Fruit fly (Drosophila melanogaster): ENCODE results near the gene mIF2.

Gene mIF2

dm6 chr3R:28590462-28590861 is 45.8 kb upstream of the mIF2 start (continued):
- TF ChIP-seq ash1 (GFP tag; optimal IDR thresholded peaks at IDR 0.05) (no peak), CG10431 (GFP tag; optimal IDR thresholded peaks at IDR 0.05) (peak; percentile 42), p53 (GFP tag; optimal IDR thresholded peaks at IDR 0.05) (no peak), CG15479 (GFP tag; optimal IDR thresholded peaks at IDR 0.05) (no peak), CG31441 (GFP tag; IDR thresholded peaks at IDR 0.05) (peak; percentile 42; the same call in 1 of the 2 replicates), Vsx1 (GFP tag; optimal IDR thresholded peaks at IDR 0.05) (peak; percentile 76), Rfx (GFP tag; IDR thresholded peaks at IDR 0.05) (no peak; the same call in 1 of the 2 replicates), Lim3 (GFP tag; IDR thresholded peaks at IDR 0.05) (peak; percentile 53; the same call in 1 of the 2 replicates), zfh1 (GFP tag; IDR thresholded peaks at IDR 0.05) (peak; percentile 46; the same call in 2 of the 3 replicates), Nf-YA (GFP tag; IDR thresholded peaks at IDR 0.05) (no peak), Med (GFP tag) (peak; percentile 76), zfh2 (GFP tag; optimal IDR thresholded peaks at IDR 0.05) (no peak), HmgD (GFP tag; optimal IDR thresholded peaks at IDR 0.05) (no peak), stwl (tag; optimal IDR thresholded peaks at IDR 0.05) (no peak), eve (GFP tag; optimal IDR thresholded peaks at IDR 0.05) (no peak), CG8478 (optimal IDR thresholded peaks at IDR 0.05) (no peak), org-1 (GFP tag; optimal IDR thresholded peaks at IDR 0.05) (peak; percentile 47), sug (tag; optimal IDR thresholded peaks at IDR 0.05) (peak; percentile 75), CG6254 (GFP tag; optimal IDR thresholded peaks at IDR 0.05) (peak; percentile 68), CG12659 (GFP tag; optimal IDR thresholded peaks at IDR 0.05) (peak; percentile 18), kni (GFP tag; optimal IDR thresholded peaks at IDR 0.05) (peak; percentile 50), Hr3 (GFP tag; optimal IDR thresholded peaks at IDR 0.05) (no peak), CG6813 (GFP tag; optimal IDR thresholded peaks at IDR 0.05) (peak; percentile 74), Tbp (GFP tag; optimal IDR thresholded peaks at IDR 0.05) (no peak), Sox100B (GFP tag; optimal IDR thresholded peaks at IDR 0.05) (peak; percentile 66), CG2199 (GFP tag; IDR thresholded peaks at IDR 0.05) (peak; percentile 67; the same call in 1 of the 3 replicates), CG8359 (GFP tag; optimal IDR thresholded peaks at IDR 0.05; ENCODE audit: borderline replicate concordance) (peak; percentile 42), CG11696 (GFP tag; IDR thresholded peaks at IDR 0.05) (no peak), Doc3 (GFP tag; IDR thresholded peaks at IDR 0.05; ENCODE audit: partially characterized antibody) (no peak), yki (optimal IDR thresholded peaks at IDR 0.05) (no peak), gcm (GFP tag; optimal IDR thresholded peaks at IDR 0.05) (peak; percentile 19), slou (GFP tag; optimal IDR thresholded peaks at IDR 0.05) (no peak), PHDP (tag; optimal IDR thresholded peaks at IDR 0.05) (peak; percentile 63), bsh (GFP tag; optimal IDR thresholded peaks at IDR 0.05) (peak in 1 of 2 experiments; percentile 59), CG10366 (GFP tag; IDR thresholded peaks at IDR 0.05) (peak; percentile 9; the same call in 1 of the 2 replicates), Dp (GFP tag; optimal IDR thresholded peaks at IDR 0.05) (no peak), CG31224 (GFP tag; IDR thresholded peaks at IDR 0.05) (peak; percentile 20; the same call in 1 of the 2 replicates), CG9876 (GFP tag; optimal IDR thresholded peaks at IDR 0.05) (no peak), dan (GFP tag; IDR thresholded peaks at IDR 0.05) (no peak), HLH3B (GFP tag; IDR thresholded peaks at IDR 0.05) (peak; percentile 60; the same call in 1 of the 2 replicates), NfI (GFP tag; optimal IDR thresholded peaks at IDR 0.05) (peak; percentile 13), Doc2 (GFP tag; IDR thresholded peaks at IDR 0.05) (no peak), Nf-YC (tag; optimal IDR thresholded peaks at IDR 0.05) (peak; percentile 6), CG11723 (GFP tag; optimal IDR thresholded peaks at IDR 0.05) (peak; percentile 27), otp (GFP tag; IDR thresholded peaks at IDR 0.05) (peak; percentile 79; the same call in 2 of the 3 replicates), pum (GFP tag; optimal IDR thresholded peaks at IDR 0.05) (no peak), CG10979 (tag; optimal IDR thresholded peaks at IDR 0.05) (peak; percentile 24), MTF-1 (GFP tag; optimal IDR thresholded peaks at IDR 0.05; ENCODE audit: borderline replicate concordance) (peak; percentile 79), CG1233 (GFP tag; optimal IDR thresholded peaks at IDR 0.05) (peak; percentile 27), CG14441 (GFP tag; IDR thresholded peaks at IDR 0.05) (peak; percentile 20; the same call in 1 of the 2 replicates), HHEX (GFP tag; optimal IDR thresholded peaks at IDR 0.05) (peak; percentile 49)

All from whole organism, embryonic.